Worm (Caenorhabditis elegans) whole organism, L4/young adult: Measurements from ENCODE around the gene K08D8.10.

Experiments
- W03F9.2 ChIP-seq: fragments of 150-350 bp; optimal IDR thresholded peaks from 2 replicates; lab custom pipeline; 2014; ENCODE audit warnings: missing biosample characterization, missing genetic modification characterization
- dao-5 ChIP-seq: sonication (generic microtip); optimal IDR thresholded peaks from 2 replicates; lab custom pipeline; 2016; ENCODE audit warnings: missing genotype, missing genetic modification characterization, moderate library complexity, missing compliant biosample characterization
- him-1 ChIP-seq: sonication (generic microtip); optimal IDR thresholded peaks from 2 replicates; lab custom pipeline; 2016; ENCODE audit warnings: missing genotype, missing genetic modification reagents, missing genetic modification characterization, missing compliant biosample characterization

K08D8.10 gene

DNA sequence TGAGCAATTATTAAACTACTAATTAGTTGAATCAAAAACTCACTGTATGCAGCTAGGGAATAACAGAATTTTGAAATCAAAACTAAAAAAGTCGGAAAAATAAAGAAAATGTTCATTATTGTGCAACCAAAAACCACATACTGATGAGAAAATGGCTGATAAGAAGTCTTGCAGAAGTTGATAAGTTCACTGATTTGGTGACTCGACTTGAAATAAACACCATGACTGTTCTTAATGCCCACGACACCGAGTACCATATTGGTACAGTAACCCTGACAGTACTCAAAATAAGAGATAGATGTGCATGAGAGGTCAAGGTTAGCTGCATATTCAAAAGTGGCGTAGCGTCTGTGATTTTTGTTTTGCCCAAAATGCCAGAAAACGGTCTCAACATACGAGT lies 14.4 kb upstream of the K08D8.10 start:
- TF ChIP-seq W03F9.2 (no peak), him-1 (tag; lab: Kevin White, UChicago) (no peak), dao-5 (tag; lab: Kevin White, UChicago) (no peak)

DNA sequence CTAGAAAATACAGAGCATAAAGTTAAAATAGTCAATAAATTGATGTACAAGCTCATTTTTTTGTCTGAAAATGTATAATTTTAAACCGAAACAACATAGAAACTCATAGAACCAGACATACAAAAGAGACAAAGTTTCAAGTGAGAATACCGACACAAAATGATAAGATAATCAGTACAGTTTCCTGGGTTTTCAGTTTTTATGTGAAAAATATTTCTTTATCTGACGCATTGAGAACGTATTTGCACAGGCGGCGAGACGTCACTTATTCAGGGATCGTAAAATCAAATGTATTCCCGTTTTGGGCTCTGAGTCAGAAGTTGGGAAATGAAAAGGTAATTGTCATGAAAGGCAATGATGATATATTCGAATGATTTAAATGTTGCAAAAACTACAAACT lies 9.9 kb upstream of the K08D8.10 start, which contains the start of gene K08D8.6:
Gene K08D8.6, minus strand, starts transcription at position 64 of the 400 bp plus-strand sequence.
- TF ChIP-seq dao-5 (tag; lab: Kevin White, UChicago) (no peak), him-1 (tag; lab: Kevin White, UChicago) (no peak), W03F9.2 (no peak)

DNA sequence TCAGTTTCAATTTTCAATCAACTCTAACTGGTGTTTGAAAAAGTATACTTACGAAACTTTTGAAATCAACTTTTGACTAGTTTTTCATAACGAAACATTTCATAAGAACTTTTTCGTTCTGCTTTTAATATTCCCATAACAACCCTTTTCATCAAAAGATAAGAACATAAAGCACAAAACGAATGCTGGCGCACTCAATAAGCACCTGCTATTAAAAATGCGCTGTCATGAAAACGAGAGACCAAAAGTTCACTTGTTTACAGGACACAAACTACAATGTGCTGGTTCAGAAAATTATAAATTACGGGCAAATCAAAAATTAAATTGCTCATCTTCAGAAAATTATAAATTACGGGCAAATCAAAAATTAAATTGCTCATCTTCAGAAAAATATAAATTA lies 9.3 kb upstream of the K08D8.10 start:
- no peak for TF ChIP-seq W03F9.2
- no peak for TF ChIP-seq him-1 (tag; lab: Kevin White, UChicago)
- no peak for TF ChIP-seq dao-5 (tag; lab: Kevin White, UChicago)

DNA sequence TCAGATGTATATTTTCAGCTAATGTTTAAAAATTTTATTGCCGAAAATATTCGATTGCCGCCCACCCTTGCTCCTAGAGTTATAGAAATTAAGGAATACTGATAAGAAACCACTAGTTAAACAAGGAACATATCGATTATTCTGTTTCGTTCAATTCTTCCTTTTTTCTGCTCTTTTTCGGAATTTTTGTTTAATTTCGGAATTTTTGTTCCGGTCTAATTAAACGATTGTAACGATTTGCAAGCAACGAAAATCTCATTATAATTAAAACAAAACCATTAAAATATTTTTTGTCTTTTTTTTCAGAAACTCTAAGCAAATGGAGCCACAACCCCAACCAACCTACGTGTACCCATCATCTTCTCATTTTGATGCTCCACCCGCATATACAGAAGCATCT lies 8.2 kb upstream of the K08D8.10 start, which contains the start of gene K08D8.1:
Gene K08D8.1, plus strand, starts transcription at position 301 of the 400 bp plus-strand sequence.
- TF ChIP-seq W03F9.2: no peak
- no peak for TF ChIP-seq him-1 (tag; lab: Kevin White, UChicago)
- no peak for TF ChIP-seq dao-5 (tag; lab: Kevin White, UChicago)

DNA sequence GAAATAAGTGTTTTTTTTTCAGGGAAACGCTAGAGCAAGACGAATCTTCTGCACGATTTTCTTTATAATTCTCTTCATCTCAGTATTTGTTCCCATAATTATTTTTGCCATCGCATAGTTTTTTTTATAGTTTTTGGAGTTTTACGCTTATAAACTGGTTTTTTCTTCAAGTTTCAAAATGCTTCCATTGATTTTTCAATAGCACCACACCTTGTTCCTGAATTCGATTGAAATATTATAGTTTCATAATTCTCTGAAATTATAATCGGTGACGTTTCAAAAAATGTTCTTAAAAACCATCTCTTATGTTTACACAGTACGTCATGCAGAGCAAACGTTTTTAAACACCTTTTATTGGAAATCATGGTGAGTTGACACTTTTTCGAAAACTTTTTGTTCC lies 7.2 kb upstream of the K08D8.10 start, which contains the start of gene K08D8.12:
Gene K08D8.12, plus strand, starts transcription at position 301 of the 400 bp plus-strand sequence.
- TF ChIP-seq W03F9.2 (no peak), him-1 (tag; lab: Kevin White, UChicago) (no peak), dao-5 (tag; lab: Kevin White, UChicago) (no peak)

DNA sequence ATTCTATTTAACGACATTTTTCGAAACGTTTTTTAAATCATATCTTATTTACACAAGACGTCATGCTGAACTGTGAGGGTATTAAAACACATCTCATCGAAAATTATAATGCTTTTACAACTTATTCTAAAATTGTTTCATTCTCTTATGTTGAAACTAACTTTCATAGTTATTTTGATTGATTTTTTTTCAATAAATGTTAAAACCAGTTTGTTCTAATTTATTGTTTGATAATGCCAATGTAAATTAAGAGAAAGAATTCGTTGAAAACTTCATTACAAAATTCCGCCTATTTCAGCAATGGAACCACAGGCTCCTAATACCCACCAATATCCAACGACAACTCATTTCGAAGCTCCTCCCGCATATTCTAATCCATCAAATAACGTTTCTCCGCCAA lies 5.4 kb upstream of the K08D8.10 start, which contains the start of gene K08D8.11:
Gene K08D8.11, plus strand, starts transcription at position 301 of the 400 bp plus-strand sequence.
- TF ChIP-seq him-1 (tag; lab: Kevin White, UChicago) (no peak), W03F9.2 (no peak), dao-5 (tag; lab: Kevin White, UChicago) (no peak)

DNA sequence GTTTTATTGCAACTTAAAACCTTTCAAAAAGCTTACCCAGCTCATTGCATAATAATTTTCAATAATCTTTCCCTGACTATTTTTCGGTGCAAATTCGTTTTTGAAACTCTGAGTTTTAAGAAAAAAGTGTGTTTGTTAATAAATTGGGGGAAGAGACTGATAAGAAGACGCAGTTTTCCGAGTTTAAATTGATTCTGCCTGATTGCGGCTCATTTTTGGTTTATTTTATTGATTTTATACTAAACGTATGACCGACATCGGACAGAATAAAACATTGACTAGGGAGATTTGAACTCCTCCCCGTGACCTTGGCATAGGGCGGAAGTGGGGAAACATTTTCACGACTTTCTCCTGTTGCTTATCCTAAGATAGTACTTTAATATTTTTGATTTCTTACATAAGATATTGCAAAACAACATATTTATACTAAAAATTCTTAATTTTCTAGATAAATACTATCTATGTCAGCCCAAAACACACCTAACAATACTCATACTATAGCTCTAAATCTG lies 3.9 kb upstream of the K08D8.10 start, which contains the start of gene K08D8.7:
Gene K08D8.7, plus strand, starts transcription at position 462 of the 512 bp plus-strand sequence.
- TF ChIP-seq dao-5 (tag; lab: Kevin White, UChicago) (no peak), him-1 (tag; lab: Kevin White, UChicago) (no peak), W03F9.2 (no peak)

DNA sequence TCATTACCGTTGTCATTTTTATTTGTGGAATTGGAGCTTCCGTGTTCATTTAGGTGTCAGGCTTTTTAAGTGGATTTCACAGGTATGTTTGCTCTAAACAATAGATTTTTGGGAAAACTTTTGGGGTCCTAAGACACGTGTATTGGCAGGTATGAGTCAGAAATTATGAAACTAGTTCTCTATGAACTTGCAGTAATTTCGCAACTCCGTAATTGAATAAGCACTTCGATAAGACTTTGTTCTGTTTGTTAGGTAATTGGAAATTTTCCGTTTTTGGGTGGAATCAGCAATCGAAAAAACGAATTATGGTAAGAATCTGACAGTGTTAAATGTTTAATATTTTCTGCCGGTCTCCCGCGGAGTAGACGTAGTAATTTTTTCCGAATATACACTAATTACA lies 3.2 kb upstream of the K08D8.10 start:
- no peak for TF ChIP-seq him-1 (tag; lab: Kevin White, UChicago)

DNA sequence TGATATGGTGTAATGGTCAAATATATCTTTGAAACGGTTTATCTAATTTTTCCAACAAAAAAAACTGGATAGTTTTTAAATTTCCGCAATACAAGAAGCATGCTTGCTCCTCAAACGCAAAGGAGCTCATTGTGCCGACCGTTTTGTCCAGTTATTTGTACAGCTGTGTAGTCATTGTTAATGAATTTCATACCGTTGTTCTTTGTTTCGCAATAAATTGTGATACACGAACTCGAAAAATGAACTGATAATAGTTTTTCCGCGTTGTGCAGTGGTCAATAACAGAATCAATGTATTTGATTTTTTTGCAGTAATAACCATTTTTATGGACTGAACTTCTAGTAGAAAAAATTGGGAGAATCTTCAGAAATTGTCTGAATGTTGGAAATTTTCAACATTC lies 1.5 kb upstream of the K08D8.10 start:
- TF ChIP-seq him-1 (tag; lab: Kevin White, UChicago) (no peak), W03F9.2 (no peak), dao-5 (tag; lab: Kevin White, UChicago) (no peak)

DNA sequence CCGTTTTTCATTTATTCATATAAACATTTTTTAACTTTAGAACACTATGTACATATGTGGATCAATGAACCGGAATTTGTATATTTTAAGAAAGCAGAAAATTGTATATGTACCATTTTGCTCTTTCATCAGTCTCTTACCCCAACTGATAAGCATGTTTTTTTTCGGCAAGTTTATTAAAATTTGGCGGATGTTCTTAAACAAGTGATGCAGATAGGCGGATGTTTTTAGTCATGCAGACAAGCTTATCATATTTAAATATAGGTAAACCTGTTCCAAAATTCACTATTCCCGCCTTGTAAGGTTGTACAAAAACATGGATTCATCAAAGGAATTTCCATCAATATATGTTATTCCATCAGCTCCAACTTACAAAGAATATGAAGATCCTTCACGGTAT lies 975 bp upstream of the K08D8.10 start, which contains the start of gene K08D8.9:
Gene K08D8.9, plus strand, starts transcription at position 301 of the 400 bp plus-strand sequence.
- TF ChIP-seq him-1 (tag; lab: Kevin White, UChicago): no peak

DNA sequence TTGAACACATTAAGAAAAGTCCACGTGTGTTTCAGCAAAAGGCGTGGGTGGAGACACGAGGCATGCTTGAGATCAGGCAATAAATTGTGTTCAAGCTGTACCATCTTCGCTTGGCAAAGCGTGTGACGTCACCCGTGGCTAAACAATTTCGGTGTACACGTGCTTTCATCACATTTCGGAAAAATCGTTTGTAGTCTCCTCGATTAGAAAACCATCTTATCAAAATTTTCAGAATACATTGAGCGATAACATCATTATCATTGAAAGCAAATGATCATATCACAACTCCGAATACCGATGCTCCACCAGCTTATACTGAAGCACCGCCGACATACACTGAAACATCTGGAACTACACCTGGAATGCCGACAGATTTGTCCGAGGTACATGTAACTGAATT lies 1.2 kb downstream of the K08D8.10 start:
- TF ChIP-seq dao-5 (tag; lab: Kevin White, UChicago) (no peak), him-1 (tag; lab: Kevin White, UChicago) (no peak), W03F9.2 (no peak)

DNA sequence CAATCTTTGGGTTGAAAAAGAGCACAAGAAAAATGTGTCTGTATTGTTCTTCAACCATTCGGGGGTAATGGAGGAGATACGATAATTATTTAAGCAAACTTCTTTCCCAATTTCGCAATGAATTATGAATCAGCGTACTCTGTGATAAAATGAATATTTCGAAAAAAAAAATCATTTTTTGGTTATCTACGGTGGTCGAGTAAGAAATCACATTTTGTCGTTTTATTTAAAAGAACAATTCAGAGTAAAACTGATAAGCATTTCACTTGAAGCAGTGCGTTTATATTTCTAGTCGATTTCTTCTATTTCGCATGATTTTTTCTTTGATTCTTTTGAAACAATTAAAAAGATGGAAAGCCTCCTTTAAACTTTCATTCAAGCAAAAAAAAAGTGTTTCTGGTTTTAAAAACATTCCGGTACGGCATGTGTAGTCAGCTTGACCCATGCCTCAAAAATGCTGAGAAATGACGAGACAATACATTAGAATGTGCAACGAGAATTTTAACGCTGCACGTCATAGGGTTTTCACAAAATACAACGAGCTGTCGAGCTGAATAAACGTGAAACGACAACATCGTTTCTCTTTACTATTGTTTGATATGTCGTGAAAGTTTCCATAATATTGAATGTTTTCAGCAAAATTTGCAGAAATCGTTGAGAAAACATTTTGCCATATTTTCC lies 2.2 kb downstream of the K08D8.10 start, which contains the start of gene K08D8.2:
Gene K08D8.2, plus strand, starts transcription at position 631 of the 681 bp plus-strand sequence.
- TF ChIP-seq W03F9.2: no peak
- TF ChIP-seq dao-5 (tag; lab: Kevin White, UChicago): no peak
- TF ChIP-seq him-1 (tag; lab: Kevin White, UChicago): no peak

DNA sequence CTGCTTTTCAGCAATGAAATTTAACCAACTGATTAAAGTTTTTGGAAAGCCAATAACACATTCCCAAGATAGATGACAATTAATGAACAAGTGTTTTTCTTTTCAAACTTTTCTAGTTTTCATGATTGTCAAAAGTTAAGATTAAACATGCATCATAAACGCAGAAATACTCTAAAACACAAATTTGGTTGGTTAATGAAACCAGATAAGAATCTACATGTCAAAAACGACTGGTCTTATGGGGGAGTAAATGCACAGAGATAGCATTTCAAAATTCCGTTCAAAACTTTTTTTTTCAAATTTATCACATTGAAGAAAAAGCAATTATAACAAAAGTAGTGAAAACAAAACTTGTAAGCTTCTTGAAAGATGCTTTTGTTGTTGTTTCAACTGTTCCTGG lies 3.3 kb downstream of the K08D8.10 start:
- TF ChIP-seq dao-5 (tag; lab: Kevin White, UChicago): no peak
- TF ChIP-seq him-1 (tag; lab: Kevin White, UChicago): no peak
- no peak for TF ChIP-seq W03F9.2

DNA sequence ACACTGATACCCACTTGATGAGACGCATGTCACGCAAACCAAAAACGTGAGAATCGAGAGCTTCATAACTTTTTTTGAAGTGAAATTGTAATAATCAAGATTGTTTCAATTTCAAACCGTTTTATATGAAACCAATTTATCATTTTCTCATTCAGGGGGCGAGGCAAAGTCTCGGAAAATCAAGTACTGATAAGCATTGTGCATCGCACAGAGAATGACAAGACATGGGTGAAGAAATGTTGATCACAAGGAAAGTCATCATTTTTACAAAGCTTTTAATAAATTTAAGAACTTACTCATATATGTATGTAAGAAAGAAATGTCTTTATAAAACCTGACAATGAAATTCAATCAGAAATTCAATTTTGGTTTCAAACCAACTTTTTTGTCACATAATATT lies 6.2 kb downstream of the K08D8.10 start, which contains the start of gene K08D8.3:
Gene K08D8.3, minus strand, starts transcription at position 131 of the 400 bp plus-strand sequence.
- TF ChIP-seq him-1 (tag; lab: Kevin White, UChicago): no peak
- no peak for TF ChIP-seq dao-5 (tag; lab: Kevin White, UChicago)
- no peak for TF ChIP-seq W03F9.2
